Worm (Caenorhabditis elegans): Measurements from ENCODE around the gene swt-1.
A peak's percentile ranks its signal among the peaks of the same experiment; 100 is the strongest.

The swt-1 gene

ce11 chrIV:295734-296201 is 11.5 kb upstream of the swt-1 start (continued):
- TF ChIP-seq nhr-12 (tag; optimal IDR thresholded peaks at IDR 0.05) (no peak), fkh-10 (GFP tag; optimal IDR thresholded peaks at IDR 0.05) (no peak), egl-27 (tag; optimal IDR thresholded peaks at IDR 0.05) (no peak), zag-1 (tag; optimal IDR thresholded peaks at IDR 0.05) (no peak), nhr-67 (tag; optimal IDR thresholded peaks at IDR 0.05) (no peak), elt-1 (tag; optimal IDR thresholded peaks at IDR 0.05) (no peak), ceh-28 (tag; optimal IDR thresholded peaks at IDR 0.05) (no peak), snpc-4 (tag; optimal IDR thresholded peaks at IDR 0.05) (no peak), nhr-237 (tag; optimal IDR thresholded peaks at IDR 0.05) (no peak), ceh-16 (tag; optimal IDR thresholded peaks at IDR 0.05) (no peak), lin-39 (tag; optimal IDR thresholded peaks at IDR 0.05) (no peak), ceh-9 (tag; optimal IDR thresholded peaks at IDR 0.05) (no peak)

- TF ChIP-seq jun-1 (tag; optimal IDR thresholded peaks at IDR 0.05) (peak; percentile 67), fos-1 (tag; optimal IDR thresholded peaks at IDR 0.05) (no peak), ceh-82 (tag; optimal IDR thresholded peaks at IDR 0.05) (no peak), elt-3 (tag; optimal IDR thresholded peaks at IDR 0.05) (no peak), nhr-43 (tag; optimal IDR thresholded peaks at IDR 0.05; ENCODE audit: poor library complexity, severe bottlenecking) (no peak), sea-2 (GFP tag; optimal IDR thresholded peaks at IDR 0.05) (no peak), pha-4 (tag; optimal IDR thresholded peaks at IDR 0.05) (peak; percentile 21), nfya-1 (tag; optimal IDR thresholded peaks at IDR 0.05; ENCODE audit: insufficient read depth) (no peak), pqm-1 (tag; optimal IDR thresholded peaks at IDR 0.05) (peak; percentile 91), ZK546.5 (tag; optimal IDR thresholded peaks at IDR 0.05) (no peak), skn-1 (tag; optimal IDR thresholded peaks at IDR 0.05) (peak; percentile 47), nhr-23 (tag; optimal IDR thresholded peaks at IDR 0.05) (no peak), elt-2 (tag; optimal IDR thresholded peaks at IDR 0.05) (peak; percentile 95), ztf-4 (tag; optimal IDR thresholded peaks at IDR 0.05) (no peak), elt-1 (tag; optimal IDR thresholded peaks at IDR 0.05) (no peak), daf-12 (tag; optimal IDR thresholded peaks at IDR 0.05) (no peak)
Measured at ce11 chrIV:296849-297248, 10.5 kb upstream of the swt-1 start.

DNA sequence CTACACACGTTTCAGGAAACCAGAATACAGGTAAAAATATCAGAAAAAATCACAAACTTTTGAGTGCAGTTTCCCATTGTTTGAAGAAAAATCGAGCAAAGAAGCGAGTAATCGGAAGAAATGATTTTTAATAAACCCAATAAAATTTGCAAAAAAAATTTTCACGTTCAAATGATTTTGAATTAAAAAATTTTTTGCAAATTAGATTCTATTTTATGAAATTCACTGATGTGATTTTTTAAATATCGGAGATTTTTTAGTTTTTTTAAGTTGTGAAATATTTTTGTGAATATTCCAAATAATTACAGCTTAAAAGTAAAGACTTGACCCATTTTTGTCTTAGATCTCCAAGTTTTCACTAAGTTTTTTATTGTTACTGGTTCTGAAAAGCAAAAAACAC is 9.1 kb upstream of the swt-1 start, which contains the start of gene pnp-1:
Gene pnp-1, minus strand, starts transcription at position 101 of the 400 bp plus-strand sequence.
- TF ChIP-seq nfya-1 (tag; optimal IDR thresholded peaks at IDR 0.05; ENCODE audit: insufficient read depth) = no peak
- no peak for TF ChIP-seq daf-12 (tag; optimal IDR thresholded peaks at IDR 0.05)
- no peak for TF ChIP-seq nhr-28 (tag; optimal IDR thresholded peaks at IDR 0.05)
- no peak for TF ChIP-seq egl-5 (tag; optimal IDR thresholded peaks at IDR 0.05)
- TF ChIP-seq zag-1 (tag; optimal IDR thresholded peaks at IDR 0.05) = no peak
- no peak for TF ChIP-seq R02D3.7 (tag; optimal IDR thresholded peaks at IDR 0.05)
- no peak for TF ChIP-seq mdl-1 (tag; optimal IDR thresholded peaks at IDR 0.05)
- TF ChIP-seq ceh-28 (tag; optimal IDR thresholded peaks at IDR 0.05) = no peak
- no peak for TF ChIP-seq hmg-11 (tag; optimal IDR thresholded peaks at IDR 0.05)
- TF ChIP-seq fos-1 (tag; optimal IDR thresholded peaks at IDR 0.05) = no peak
- no peak for TF ChIP-seq ceh-82 (tag; optimal IDR thresholded peaks at IDR 0.05)
- no peak for TF ChIP-seq nhr-237 (tag; optimal IDR thresholded peaks at IDR 0.05)
- no peak for TF ChIP-seq nhr-76 (tag; optimal IDR thresholded peaks at IDR 0.05)
- TF ChIP-seq egl-27 (tag; optimal IDR thresholded peaks at IDR 0.05) = no peak
- no peak for TF ChIP-seq ztf-11 (tag; optimal IDR thresholded peaks at IDR 0.05)
- no peak for TF ChIP-seq sea-2 (GFP tag; optimal IDR thresholded peaks at IDR 0.05)
- TF ChIP-seq fkh-10 (GFP tag; optimal IDR thresholded peaks at IDR 0.05) = no peak

DNA sequence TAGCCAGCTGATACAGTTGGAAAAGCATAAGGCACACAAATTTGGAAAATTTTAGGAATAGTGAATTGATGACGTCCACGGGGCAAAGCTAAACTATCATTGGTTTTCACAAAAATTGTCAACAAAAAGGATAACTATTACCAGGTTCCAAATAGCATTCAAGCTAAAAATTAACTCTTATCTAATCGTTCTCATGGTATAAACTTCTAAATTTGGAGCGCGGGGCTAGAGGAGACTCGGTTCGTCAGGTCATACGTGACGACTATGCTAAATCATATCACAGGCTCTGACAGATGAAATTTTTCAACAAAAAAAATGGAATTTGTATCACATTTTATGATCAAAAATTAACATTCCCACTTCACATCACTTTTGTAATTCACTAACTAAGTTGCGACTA is 8.1 kb upstream of the swt-1 start:
- TF ChIP-seq unc-62 (GFP tag; optimal IDR thresholded peaks at IDR 0.05) (no peak), nhr-237 (tag; optimal IDR thresholded peaks at IDR 0.05) (no peak), nhr-25 (tag; optimal IDR thresholded peaks at IDR 0.05) (no peak), ztf-4 (tag; optimal IDR thresholded peaks at IDR 0.05) (no peak), nhr-11 (tag; optimal IDR thresholded peaks at IDR 0.05) (no peak), aly-2 (tag; optimal IDR thresholded peaks at IDR 0.05) (no peak), elt-2 (tag; optimal IDR thresholded peaks at IDR 0.05) (no peak), ceh-28 (tag; optimal IDR thresholded peaks at IDR 0.05) (no peak), ZK546.5 (tag; optimal IDR thresholded peaks at IDR 0.05) (no peak), nhr-76 (tag; optimal IDR thresholded peaks at IDR 0.05) (no peak), pqm-1 (tag; optimal IDR thresholded peaks at IDR 0.05) (no peak), egl-27 (tag; optimal IDR thresholded peaks at IDR 0.05) (no peak), mdl-1 (tag; optimal IDR thresholded peaks at IDR 0.05) (no peak)

Measured in whole organism, L3 larva.